Worm (Caenorhabditis elegans): Measurements from ENCODE around the gene M01H9.10.

Gene M01H9.10

DNA sequence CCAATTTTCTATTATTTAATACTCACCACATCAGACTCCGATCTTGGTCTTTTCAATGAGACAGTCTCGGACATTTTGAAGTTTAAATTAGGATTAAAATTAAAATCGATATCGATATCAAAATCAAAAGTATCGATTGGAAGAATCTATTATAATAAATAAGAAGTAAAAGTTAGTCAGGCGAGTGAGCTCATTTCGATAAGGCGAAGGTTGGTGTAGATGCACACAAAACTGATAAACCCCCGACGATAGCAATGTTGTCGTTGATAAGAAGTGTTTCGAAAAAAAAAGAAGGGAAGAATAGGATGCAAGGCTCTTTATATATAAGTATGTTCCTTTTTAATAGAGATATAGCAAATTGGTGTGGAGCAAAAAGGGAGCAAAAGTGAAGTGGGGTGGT, 2.6 kb upstream of the M01H9.10 start, which contains the start of gene M01H9.4:
Gene M01H9.4 (minus strand): TSS at position 379 of the 400 bp plus-strand sequence.
- TF ChIP-seq lin-13 (GFP tag; optimal IDR thresholded peaks at IDR 0.05) = no peak
- peak in 1 of 2 experiments; percentile 28 for TF ChIP-seq lsy-2 (tag; optimal IDR thresholded peaks at IDR 0.05)
- TF ChIP-seq hlh-30 (tag; optimal IDR thresholded peaks at IDR 0.05; ENCODE audit: insufficient read depth) = peak; percentile 26
- no peak for TF ChIP-seq zfp-2 (tag; optimal IDR thresholded peaks at IDR 0.05)
- TF ChIP-seq madf-5 (GFP tag; IDR thresholded peaks at IDR 0.05) = no peak
- TF ChIP-seq lin-1 (GFP tag; IDR thresholded peaks at IDR 0.05) = no peak
- no peak for TF ChIP-seq tra-1 (GFP tag; IDR thresholded peaks at IDR 0.05)
- no peak for TF ChIP-seq dpl-1 (GFP tag; optimal IDR thresholded peaks at IDR 0.05)
- TF ChIP-seq hlh-11 (tag; optimal IDR thresholded peaks at IDR 0.05) = peak; percentile 67
- TF ChIP-seq dmd-6 (GFP tag; IDR thresholded peaks at IDR 0.05) = peak; percentile 76
- no peak for TF ChIP-seq tag-97 (GFP tag; IDR thresholded peaks at IDR 0.05)
- TF ChIP-seq nhr-41 (GFP tag; IDR thresholded peaks at IDR 0.05) = no peak
- TF ChIP-seq nhr-42 (GFP tag; IDR thresholded peaks at IDR 0.05) = no peak
- no peak for TF ChIP-seq zip-2 (tag; optimal IDR thresholded peaks at IDR 0.05)
- TF ChIP-seq zfp-3 (GFP tag; conservative IDR thresholded peaks at IDR 0.05) = no peak
- no peak for TF ChIP-seq nhr-102 (tag; optimal IDR thresholded peaks at IDR 0.05)
- no peak for TF ChIP-seq mes-2 (tag; optimal IDR thresholded peaks at IDR 0.05; ENCODE audit: poor library complexity, severe bottlenecking)
- TF ChIP-seq ztf-11 (tag; optimal IDR thresholded peaks at IDR 0.05) = no peak
- no peak for TF ChIP-seq ceh-62 (tag; optimal IDR thresholded peaks at IDR 0.05)
- peak; percentile 50 for TF ChIP-seq nhr-77 (tag; optimal IDR thresholded peaks at IDR 0.05)
- TF ChIP-seq set-16 (GFP tag; IDR thresholded peaks at IDR 0.05) = no peak
- TF ChIP-seq D1046.2 (GFP tag; IDR thresholded peaks at IDR 0.05) = no peak
- TF ChIP-seq daf-19 (GFP tag; conservative IDR thresholded peaks at IDR 0.05) = no peak
- no peak for TF ChIP-seq F44E2.7 (GFP tag; IDR thresholded peaks at IDR 0.05)
- TF ChIP-seq nhr-28 (tag; optimal IDR thresholded peaks at IDR 0.05) = peak; percentile 93
- TF ChIP-seq dve-1 (tag; optimal IDR thresholded peaks at IDR 0.05; ENCODE audit: insufficient read depth) = peak; percentile 89
- no peak for TF ChIP-seq nhr-25 (tag; optimal IDR thresholded peaks at IDR 0.05; ENCODE audit: borderline replicate concordance, insufficient read depth)
- TF ChIP-seq ama-1 (optimal IDR thresholded peaks at IDR 0.05) = no peak
- no peak for TF ChIP-seq snpc-1.2 (GFP tag; IDR thresholded peaks at IDR 0.05)
- TF ChIP-seq fos-1 (tag; optimal IDR thresholded peaks at IDR 0.05) = no peak
- no peak for TF ChIP-seq egl-27 (tag; optimal IDR thresholded peaks at IDR 0.05)
- TF ChIP-seq zag-1 (tag; optimal IDR thresholded peaks at IDR 0.05) = no peak
- no peak for TF ChIP-seq madf-9 (GFP tag; conservative IDR thresholded peaks at IDR 0.05)
- no peak for TF ChIP-seq F10B5.3 (tag; optimal IDR thresholded peaks at IDR 0.05)
- TF ChIP-seq Y105C5A.15 (GFP tag; IDR thresholded peaks at IDR 0.05) = no peak
- no peak for TF ChIP-seq saeg-2 (GFP tag; IDR thresholded peaks at IDR 0.05)
- no peak for TF ChIP-seq nhr-10 (tag; optimal IDR thresholded peaks at IDR 0.05)
- no peak for TF ChIP-seq ceh-28 (tag; optimal IDR thresholded peaks at IDR 0.05)
- no peak for TF ChIP-seq nhr-48 (tag; optimal IDR thresholded peaks at IDR 0.05)
- peak; percentile 99 for TF ChIP-seq pqm-1 (tag; optimal IDR thresholded peaks at IDR 0.05)
- TF ChIP-seq T26A8.4 (GFP tag; IDR thresholded peaks at IDR 0.05) = no peak
- no peak for TF ChIP-seq lin-39 (tag; optimal IDR thresholded peaks at IDR 0.05)
- peak; percentile 4 for TF ChIP-seq mxl-3 (GFP tag; optimal IDR thresholded peaks at IDR 0.05)
- TF ChIP-seq skn-1 (tag; optimal IDR thresholded peaks at IDR 0.05) = no peak
- no peak for TF ChIP-seq snpc-4 (tag; optimal IDR thresholded peaks at IDR 0.05)
- TF ChIP-seq egl-43 (GFP tag; IDR thresholded peaks at IDR 0.05) = no peak
- no peak for TF ChIP-seq ces-1 (GFP tag; optimal IDR thresholded peaks at IDR 0.05)
- TF ChIP-seq daf-12 (tag; optimal IDR thresholded peaks at IDR 0.05) = no peak
- TF ChIP-seq pha-4 (GFP tag; IDR thresholded peaks at IDR 0.05) = no peak
- TF ChIP-seq pha-4 (tag; optimal IDR thresholded peaks at IDR 0.05) = no peak
- TF ChIP-seq gei-8 (GFP tag; optimal IDR thresholded peaks at IDR 0.05) = no peak
- no peak for TF ChIP-seq aha-1 (tag)
- TF ChIP-seq ceh-44 (GFP tag; IDR thresholded peaks at IDR 0.05) = no peak

All from whole organism, L4 larva.